Worm (Caenorhabditis elegans): ENCODE results near the gene eif-3.G.

ce11 chrII:8471139-8471538 is 28.6 kb downstream of the eif-3.G start, which contains the start of gene M05D6.8:
- TF ChIP-seq mls-2 (tag; optimal IDR thresholded peaks at IDR 0.05) = no peak
- TF ChIP-seq elt-3 (tag; optimal IDR thresholded peaks at IDR 0.05) = no peak
- TF ChIP-seq ceh-39 (tag; optimal IDR thresholded peaks at IDR 0.05) = no peak
- no peak for TF ChIP-seq bed-3 (GFP tag; optimal IDR thresholded peaks at IDR 0.05)
- no peak for TF ChIP-seq nhr-28 (tag; optimal IDR thresholded peaks at IDR 0.05)
- TF ChIP-seq mep-1 (tag; optimal IDR thresholded peaks at IDR 0.05) = no peak
- TF ChIP-seq hlh-1 (tag; optimal IDR thresholded peaks at IDR 0.05) = no peak
- no peak for TF ChIP-seq unc-62 (GFP tag; optimal IDR thresholded peaks at IDR 0.05)
- no peak for TF ChIP-seq pha-4 (tag; optimal IDR thresholded peaks at IDR 0.05)
- TF ChIP-seq ceh-83 (GFP tag; optimal IDR thresholded peaks at IDR 0.05) = no peak
- TF ChIP-seq ces-1 (GFP tag; optimal IDR thresholded peaks at IDR 0.05) = no peak

Measured in whole organism, mixed stage, embryonic.